In genomic region chrIII:11869231-11869912, ce11 we compare ENCODE assay signal across 2 worm cellular contexts.
A peak's percentile ranks its signal among the peaks of the same experiment; 100 is the strongest.
TF ChIP-seq lines count a peak whose summit lies in the region.

Gene taf-12, minus strand, starts transcription at chrIII:11869281.

TF ChIP-seq in whole organism, L4 larva, 104 proteins besides CTCF, POLR2A, EP300 and RAD21:
- TF ChIP-seq lin-39 (tag; optimal IDR thresholded peaks at IDR 0.05; lab: Kevin White, UChicago) (no peak), mep-1 (tag; optimal IDR thresholded peaks at IDR 0.05; lab: Kevin White, UChicago) (no peak), php-3 (GFP tag; IDR thresholded peaks at IDR 0.05; lab: Robert Waterston, UW) (no peak), tag-97 (GFP tag; IDR thresholded peaks at IDR 0.05; lab: Robert Waterston, UW) (no peak), madf-9 (GFP tag; conservative IDR thresholded peaks at IDR 0.05; lab: Robert Waterston, UW) (no peak), nhr-48 (tag; optimal IDR thresholded peaks at IDR 0.05; lab: Kevin White, UChicago) (no peak), lin-1 (GFP tag; IDR thresholded peaks at IDR 0.05; lab: Robert Waterston, UW) (no peak), hif-1 (tag; optimal IDR thresholded peaks at IDR 0.05; lab: Kevin White, UChicago) (no peak), ceh-28 (tag; optimal IDR thresholded peaks at IDR 0.05; lab: Kevin White, UChicago) (no peak), unc-130 (GFP tag; optimal IDR thresholded peaks at IDR 0.05; lab: Kevin White, UChicago) (peak; percentile 61), nhr-41 (GFP tag; IDR thresholded peaks at IDR 0.05; lab: Robert Waterston, UW) (no peak), nhr-111 (GFP tag; optimal IDR thresholded peaks at IDR 0.05; lab: Kevin White, UChicago) (no peak), hlh-30 (tag; optimal IDR thresholded peaks at IDR 0.05; lab: Kevin White, UChicago; ENCODE audit: insufficient read depth) (no peak), daf-19 (GFP tag; conservative IDR thresholded peaks at IDR 0.05; lab: Robert Waterston, UW) (no peak), F49E8.2 (tag; optimal IDR thresholded peaks at IDR 0.05; lab: Kevin White, UChicago; ENCODE audit: borderline replicate concordance) (peak; percentile 92), egl-27 (tag; optimal IDR thresholded peaks at IDR 0.05; lab: Kevin White, UChicago) (no peak), spr-1 (tag; optimal IDR thresholded peaks at IDR 0.05; lab: Kevin White, UChicago) (no peak), lin-38 (GFP tag; IDR thresholded peaks at IDR 0.05; lab: Robert Waterston, UW) (0 out of 2 replicates have a peak, but pooled peaks have one; percentile 25), fkh-10 (GFP tag; optimal IDR thresholded peaks at IDR 0.05; lab: Kevin White, UChicago) (no peak), F44E2.7 (GFP tag; IDR thresholded peaks at IDR 0.05; lab: Robert Waterston, UW) (no peak), nhr-102 (tag; optimal IDR thresholded peaks at IDR 0.05; lab: Kevin White, UChicago) (no peak), unc-39 (tag; optimal IDR thresholded peaks at IDR 0.05; lab: Kevin White, UChicago) (no peak)

TF ChIP-seq in whole organism, young adult, 124 proteins besides CTCF, POLR2A, EP300 and RAD21:
- no peak for TF ChIP-seq bed-1 (GFP tag; IDR thresholded peaks at IDR 0.05; lab: Robert Waterston, UW)
- TF ChIP-seq athp-1 (tag; optimal IDR thresholded peaks at IDR 0.05; lab: Kevin White, UChicago): peak; percentile 65
- 0 out of 2 replicates have a peak, but pooled peaks have one; percentile 6 for TF ChIP-seq pbrm-1 (GFP tag; IDR thresholded peaks at IDR 0.05; lab: Robert Waterston, UW)
- TF ChIP-seq mes-4 (tag; optimal IDR thresholded peaks at IDR 0.05; lab: Kevin White, UChicago): no peak
- TF ChIP-seq B0035.1 (tag; optimal IDR thresholded peaks at IDR 0.05; lab: Kevin White, UChicago): no peak
- peak; percentile 95 for TF ChIP-seq F33H1.4 (GFP tag; IDR thresholded peaks at IDR 0.05; lab: Robert Waterston, UW)
- peak; percentile 31 for TF ChIP-seq unc-130 (GFP tag; optimal IDR thresholded peaks at IDR 0.05; lab: Kevin White, UChicago)
- TF ChIP-seq hlh-12 (tag; optimal IDR thresholded peaks at IDR 0.05; lab: Kevin White, UChicago): no peak
- peak; percentile 73 for TF ChIP-seq ceh-91 (GFP tag; IDR thresholded peaks at IDR 0.05; lab: Robert Waterston, UW)
- no peak for TF ChIP-seq nhr-120 (GFP tag; IDR thresholded peaks at IDR 0.05; lab: Robert Waterston, UW)
- TF ChIP-seq nfya-2 (GFP tag; IDR thresholded peaks at IDR 0.05; lab: Robert Waterston, UW): 0 out of 2 replicates have a peak, but pooled peaks have one; percentile 16
- TF ChIP-seq xnd-1 (tag; optimal IDR thresholded peaks at IDR 0.05; lab: Kevin White, UChicago): peak; percentile 100
- no peak for TF ChIP-seq unc-62 (GFP tag; optimal IDR thresholded peaks at IDR 0.05; lab: Kevin White, UChicago)
- TF ChIP-seq hrde-1 (tag; optimal IDR thresholded peaks at IDR 0.05; lab: Kevin White, UChicago; ENCODE audit: borderline replicate concordance): peak; percentile 44
- peak; percentile 61 for TF ChIP-seq lin-54 (GFP tag; optimal IDR thresholded peaks at IDR 0.05; lab: Kevin White, UChicago)
- 0 out of 2 replicates have a peak, but pooled peaks have one; percentile 15 for TF ChIP-seq hmg-1.2 (GFP tag; IDR thresholded peaks at IDR 0.05; lab: Robert Waterston, UW)
- TF ChIP-seq snpc-4 (GFP tag; optimal IDR thresholded peaks at IDR 0.05; lab: Kevin White, UChicago): no peak
- peak in 2 of 4 experiments; percentile 17 to 36 for TF ChIP-seq snpc-4 (tag; optimal IDR thresholded peaks at IDR 0.05; lab: Kevin White, UChicago)
- TF ChIP-seq snpc-3.4 (tag; optimal IDR thresholded peaks at IDR 0.05; lab: Kevin White, UChicago): peak; percentile 7
- peak; percentile 13 for TF ChIP-seq dpl-1 (GFP tag; optimal IDR thresholded peaks at IDR 0.05; lab: Kevin White, UChicago)
- no peak for TF ChIP-seq F55B11.4 (tag; optimal IDR thresholded peaks at IDR 0.05; lab: Kevin White, UChicago; ENCODE audit: borderline replicate concordance, insufficient read depth)
- no peak for TF ChIP-seq akir-1 (GFP tag; optimal IDR thresholded peaks at IDR 0.05; lab: Kevin White, UChicago)
- TF ChIP-seq nhr-179 (tag; optimal IDR thresholded peaks at IDR 0.05; lab: Kevin White, UChicago): no peak
- no peak for TF ChIP-seq ztf-28 (GFP tag; IDR thresholded peaks at IDR 0.05; lab: Robert Waterston, UW)
- no peak for TF ChIP-seq madf-10 (tag; optimal IDR thresholded peaks at IDR 0.05; lab: Kevin White, UChicago)
- no peak for TF ChIP-seq Y67H2A.10 (GFP tag; conservative IDR thresholded peaks at IDR 0.05; lab: Robert Waterston, UW)
- peak; percentile 31 for TF ChIP-seq tbp1 (GFP tag; optimal IDR thresholded peaks at IDR 0.05; lab: Kevin White, UChicago)
- TF ChIP-seq mcd-1 (GFP tag; IDR thresholded peaks at IDR 0.05; lab: Robert Waterston, UW): 0 out of 2 replicates have a peak, but pooled peaks have one; percentile 27
- no peak for TF ChIP-seq ztf-26 (tag; optimal IDR thresholded peaks at IDR 0.05; lab: Kevin White, UChicago)
- TF ChIP-seq hmg-20 (GFP tag; IDR thresholded peaks at IDR 0.05; lab: Robert Waterston, UW): no peak
- no peak for TF ChIP-seq egrh-3 (GFP tag; IDR thresholded peaks at IDR 0.05; lab: Robert Waterston, UW)
- TF ChIP-seq repo-1 (tag; optimal IDR thresholded peaks at IDR 0.05; lab: Kevin White, UChicago): no peak
- TF ChIP-seq efl-1 (GFP tag; optimal IDR thresholded peaks at IDR 0.05; lab: Kevin White, UChicago): peak; percentile 36
- TF ChIP-seq chd-7 (tag; optimal IDR thresholded peaks at IDR 0.05; lab: Kevin White, UChicago): no peak
- TF ChIP-seq F57C9.4 (tag; optimal IDR thresholded peaks at IDR 0.05; lab: Kevin White, UChicago): no peak
- TF ChIP-seq lin-40 (tag; optimal IDR thresholded peaks at IDR 0.05; lab: Kevin White, UChicago): no peak
- TF ChIP-seq F57A8.1 (GFP tag; optimal IDR thresholded peaks at IDR 0.05; lab: Kevin White, UChicago): no peak
- no peak for TF ChIP-seq ztf-25 (GFP tag; IDR thresholded peaks at IDR 0.05; lab: Robert Waterston, UW)
- no peak for TF ChIP-seq lag-1 (GFP tag; IDR thresholded peaks at IDR 0.05; lab: Robert Waterston, UW)
- TF ChIP-seq madf-6 (GFP tag; IDR thresholded peaks at IDR 0.05; lab: Robert Waterston, UW): peak; percentile 97
- TF ChIP-seq ceh-100 (GFP tag; IDR thresholded peaks at IDR 0.05; lab: Robert Waterston, UW): no peak
- peak; percentile 57; the same call in 1 of the 2 replicates for TF ChIP-seq D2030.7 (GFP tag; IDR thresholded peaks at IDR 0.05; lab: Robert Waterston, UW)
- TF ChIP-seq attf-6 (GFP tag; IDR thresholded peaks at IDR 0.05; lab: Robert Waterston, UW): no peak
- TF ChIP-seq T07F8.4 (tag; optimal IDR thresholded peaks at IDR 0.05; lab: Kevin White, UChicago): no peak
- TF ChIP-seq ceh-27 (GFP tag; optimal IDR thresholded peaks at IDR 0.05; lab: Kevin White, UChicago): no peak
- no peak for TF ChIP-seq K12H6.12 (tag; optimal IDR thresholded peaks at IDR 0.05; lab: Kevin White, UChicago)
- TF ChIP-seq tlf-1 (GFP tag; optimal IDR thresholded peaks at IDR 0.05; lab: Kevin White, UChicago): peak; percentile 71
- no peak for TF ChIP-seq ztf-3 (GFP tag; optimal IDR thresholded peaks at IDR 0.05; lab: Kevin White, UChicago)
- TF ChIP-seq lin-35 (GFP tag; optimal IDR thresholded peaks at IDR 0.05; lab: Kevin White, UChicago): peak in 1 of 3 experiments; percentile 14
- peak; percentile 13 for TF ChIP-seq him-1 (tag; optimal IDR thresholded peaks at IDR 0.05; lab: Kevin White, UChicago)
- TF ChIP-seq F37B4.10 (GFP tag; IDR thresholded peaks at IDR 0.05; lab: Robert Waterston, UW): no peak
- TF ChIP-seq lsl-1 (GFP tag; optimal IDR thresholded peaks at IDR 0.05; lab: Kevin White, UChicago): peak; percentile 100
- peak; percentile 80 for TF ChIP-seq madf-8 (GFP tag; conservative IDR thresholded peaks at IDR 0.05; lab: Robert Waterston, UW)

Comparison
In these comparisons a context has a peak if more than half of its experiments do, and no peak if none do; other contexts are left out.
1. Of the 7 proteins assayed by ChIP-seq in both whole organism, young adult and whole organism, L4 larva: peak only in whole organism, young adult: dpl-1; only in whole organism, L4 larva: F49E8.2; in both: unc-130; in neither: 3; mixed calls (peak in some experiments, not most) for 1.